Fruit fly (Drosophila melanogaster): Measurements from ENCODE around the gene CG1958.

CG1958 gene

dm6 chrX:7293874-7294559 is 27.3 kb downstream of the CG1958 start (continued):
- TF ChIP-seq CG32767 (GFP tag; IDR thresholded peaks at IDR 0.05) (peak; percentile 74), oc (tag; optimal IDR thresholded peaks at IDR 0.05) (peak; percentile 91), CG13287 (GFP tag; IDR thresholded peaks at IDR 0.05; ENCODE audit: partially characterized antibody) (no peak), chm (GFP tag; IDR thresholded peaks at IDR 0.05) (peak; percentile 75), al (GFP tag; IDR thresholded peaks at IDR 0.05) (no peak), CG33213 (GFP tag; optimal IDR thresholded peaks at IDR 0.05) (no peak), usp (GFP tag; optimal IDR thresholded peaks at IDR 0.05) (no peak), trh (GFP tag; optimal IDR thresholded peaks at IDR 0.05) (peak; percentile 39), YL-1 (GFP tag; optimal IDR thresholded peaks at IDR 0.05) (peak; percentile 65), Opbp (GFP tag; IDR thresholded peaks at IDR 0.05; ENCODE audit: partially characterized antibody) (no peak), Side (GFP tag; optimal IDR thresholded peaks at IDR 0.05) (no peak), CG3847 (GFP tag; IDR thresholded peaks at IDR 0.05) (peak; percentile 64), CG14441 (GFP tag; IDR thresholded peaks at IDR 0.05) (peak; percentile 68; the same call in 1 of the 2 replicates), CG11695 (GFP tag; IDR thresholded peaks at IDR 0.05) (peak; percentile 89), ken (GFP tag; IDR thresholded peaks at IDR 0.05) (peak; percentile 75; the same call in 2 of the 3 replicates), bcd (GFP tag; optimal IDR thresholded peaks at IDR 0.05) (peak; percentile 83), CG10959 (GFP tag; IDR thresholded peaks at IDR 0.05) (peak; percentile 67), Lim3 (GFP tag; IDR thresholded peaks at IDR 0.05) (peak; percentile 52), ap (GFP tag; IDR thresholded peaks at IDR 0.05) (peak; percentile 84), cg (GFP tag; optimal IDR thresholded peaks at IDR 0.05) (peak; percentile 71), CG32532 (GFP tag; IDR thresholded peaks at IDR 0.05) (peak; percentile 59; the same call in 1 of the 2 replicates), hth (optimal IDR thresholded peaks at IDR 0.05) (no peak), CG18011 (GFP tag; optimal IDR thresholded peaks at IDR 0.05) (no peak), gce (GFP tag; IDR thresholded peaks at IDR 0.05) (peak; percentile 71; the same call in 2 of the 3 replicates), Dip3 (GFP tag; optimal IDR thresholded peaks at IDR 0.05) (no peak), CG12071 (GFP tag; optimal IDR thresholded peaks at IDR 0.05) (peak; percentile 68), Adf1 (GFP tag; IDR thresholded peaks at IDR 0.05) (peak; percentile 84), ase (GFP tag; IDR thresholded peaks at IDR 0.05) (peak; percentile 40; the same call in 1 of the 3 replicates), Ptx1 (GFP tag; IDR thresholded peaks at IDR 0.05) (peak; percentile 87), tx (GFP tag; optimal IDR thresholded peaks at IDR 0.05) (no peak), CG13775 (GFP tag; optimal IDR thresholded peaks at IDR 0.05) (peak; percentile 80), lola (GFP tag; optimal IDR thresholded peaks at IDR 0.05) (peak in 1 of 3 experiments; percentile 97), lov (optimal IDR thresholded peaks at IDR 0.05) (no peak), lov (GFP tag; IDR thresholded peaks at IDR 0.05) (peak; percentile 78; the same call in 2 of the 3 replicates), CG17385 (GFP tag; optimal IDR thresholded peaks at IDR 0.05) (peak; percentile 85), CG11696 (GFP tag; IDR thresholded peaks at IDR 0.05) (peak; percentile 96), psq (GFP tag; optimal IDR thresholded peaks at IDR 0.05) (peak; percentile 51), CG7928 (GFP tag; optimal IDR thresholded peaks at IDR 0.05) (peak; percentile 27), dan (GFP tag; IDR thresholded peaks at IDR 0.05) (no peak), Dip2 (GFP tag; IDR thresholded peaks at IDR 0.05) (no peak), CG16863 (GFP tag; optimal IDR thresholded peaks at IDR 0.05) (no peak), gcm (GFP tag; optimal IDR thresholded peaks at IDR 0.05) (peak; percentile 96), CG1832 (GFP tag; optimal IDR thresholded peaks at IDR 0.05) (no peak), Tbp (GFP tag; optimal IDR thresholded peaks at IDR 0.05) (no peak), bigmax (GFP tag; optimal IDR thresholded peaks at IDR 0.05) (no peak), jumu (GFP tag; optimal IDR thresholded peaks at IDR 0.05) (peak; percentile 7), CG10654 (GFP tag; optimal IDR thresholded peaks at IDR 0.05) (peak; percentile 58), Hr78 (GFP tag; optimal IDR thresholded peaks at IDR 0.05) (peak in 1 of 2 experiments; percentile 92), CG11723 (GFP tag; optimal IDR thresholded peaks at IDR 0.05) (peak; percentile 83), Atf3 (GFP tag; optimal IDR thresholded peaks at IDR 0.05) (no peak), ara (GFP tag; IDR thresholded peaks at IDR 0.05) (peak; percentile 83)

All from whole organism, embryonic.